Fruit fly (Drosophila melanogaster) whole organism, embryonic: ENCODE measurements around the gene CG5068.

Experiments
- Ada2b ChIP-seq: fragments of 200-800 bp; sonication (Bioruptor generic); IDR thresholded peaks from 2 replicates; pipeline ENCODE4 v1.3.6; 2022; ENCODE audit warnings: missing biosample characterization, missing genetic modification characterization
- BtbVII ChIP-seq: fragments of 200-800 bp; sonication (Bioruptor generic); optimal IDR thresholded peaks from 3 replicates; lab custom pipeline; 2017; ENCODE audit warnings: missing biosample characterization, mild to moderate bottlenecking, missing genetic modification characterization
- CG1024 ChIP-seq: fragments of 200-800 bp; sonication (Bioruptor generic); IDR thresholded peaks from 2 replicates; pipeline ENCODE4 v1.3.6; 2022; ENCODE audit warnings: missing biosample characterization, missing genetic modification characterization
- CG11695 ChIP-seq: fragments of 200-800 bp; sonication (Bioruptor generic); IDR thresholded peaks from 3 replicates; pipeline ENCODE4 v1.3.6; 2022; ENCODE audit warnings: missing biosample characterization, missing genetic modification characterization
- CG12155 ChIP-seq: fragments of 200-800 bp; sonication (Bioruptor generic); optimal IDR thresholded peaks from 3 replicates; lab custom pipeline; 2016; ENCODE audit warnings: missing biosample characterization, missing genetic modification characterization
- CG12391 ChIP-seq: fragments of 200-800 bp; sonication (Bioruptor generic); optimal IDR thresholded peaks from 3 replicates; lab custom pipeline; 2018; ENCODE audit warnings: missing biosample characterization, mild to moderate bottlenecking, missing genetic modification characterization, moderate library complexity
- CG12744 ChIP-seq: fragments of 200-800 bp; sonication (Bioruptor generic); optimal IDR thresholded peaks from 2 replicates; lab custom pipeline; 2016; ENCODE audit warnings: missing biosample characterization, missing genetic modification characterization
- CG13287 ChIP-seq: fragments of 200-800 bp; sonication (Bioruptor generic); IDR thresholded peaks from 2 replicates; pipeline ENCODE4 v1.3.6; 2022; ENCODE audit warnings: missing biosample characterization, missing genetic modification characterization; ENCODE audit not compliant: partially characterized antibody
- CG13775 ChIP-seq: fragments of 200-800 bp; sonication (Bioruptor generic); optimal IDR thresholded peaks from 3 replicates; lab custom pipeline; 2017; ENCODE audit warnings: missing biosample characterization, mild to moderate bottlenecking, missing genetic modification characterization
- CG14710 ChIP-seq: fragments of 200-800 bp; sonication (Bioruptor generic); optimal IDR thresholded peaks from 3 replicates; lab custom pipeline; 2019; ENCODE audit warnings: missing biosample characterization, mild to moderate bottlenecking, missing genetic modification characterization, moderate library complexity
- CG15269 ChIP-seq: fragments of 200-800 bp; sonication (Bioruptor generic); optimal IDR thresholded peaks from 2 replicates; lab custom pipeline; 2018; ENCODE audit warnings: missing biosample characterization, mild to moderate bottlenecking, missing genetic modification characterization, moderate library complexity
- CG17361 ChIP-seq: fragments of 200-800 bp; sonication (Bioruptor generic); IDR thresholded peaks from 3 replicates; pipeline ENCODE4 v1.3.6; 2022; ENCODE audit warnings: missing biosample characterization, missing genetic modification characterization
- CG17829 ChIP-seq: fragments of 200-800 bp; optimal IDR thresholded peaks from 2 replicates; lab custom pipeline; 2019; ENCODE audit warnings: missing biosample characterization, mild to moderate bottlenecking, missing genetic modification characterization, moderate library complexity
- CG18619 ChIP-seq: fragments of 200-800 bp; sonication (Bioruptor generic); optimal IDR thresholded peaks from 3 replicates; lab custom pipeline; 2017; ENCODE audit warnings: missing biosample characterization, mild to moderate bottlenecking, missing genetic modification characterization
- CG18764 ChIP-seq: fragments of 200-800 bp; sonication (Bioruptor generic); optimal IDR thresholded peaks from 3 replicates; lab custom pipeline; 2016; ENCODE audit warnings: missing biosample characterization, missing genetic modification characterization
- CG2202 ChIP-seq: fragments of 200-800 bp; sonication (Bioruptor generic); optimal IDR thresholded peaks from 2 replicates; lab custom pipeline; 2018; ENCODE audit warnings: missing biosample characterization, mild to moderate bottlenecking, missing genetic modification characterization
- CG3281 ChIP-seq: fragments of 200-800 bp; sonication (Bioruptor generic); optimal IDR thresholded peaks from 3 replicates; lab custom pipeline; 2017; ENCODE audit warnings: missing biosample characterization, mild to moderate bottlenecking, missing genetic modification characterization
- CG34224 ChIP-seq: fragments of 200-800 bp; sonication (Bioruptor generic); IDR thresholded peaks from 3 replicates; pipeline ENCODE4 v1.3.6; 2022; ENCODE audit warnings: missing biosample characterization, missing genetic modification characterization; ENCODE audit not compliant: partially characterized antibody
- CG3995 ChIP-seq: fragments of 200-800 bp; sonication (Bioruptor generic); optimal IDR thresholded peaks from 3 replicates; lab custom pipeline; 2016; ENCODE audit warnings: missing biosample characterization, missing genetic modification characterization
- CG4424 ChIP-seq: fragments of 200-800 bp; sonication (Bioruptor generic); optimal IDR thresholded peaks from 3 replicates; lab custom pipeline; 2016; ENCODE audit warnings: missing biosample characterization, missing genetic modification characterization
- CG6689 ChIP-seq: fragments of 200-800 bp; sonication (Bioruptor generic); IDR thresholded peaks from 2 replicates; pipeline ENCODE4 v1.3.6; 2022; ENCODE audit warnings: missing biosample characterization, missing genetic modification characterization
- CG7357 ChIP-seq: fragments of 200-800 bp; sonication (Bioruptor generic); IDR thresholded peaks from 3 replicates; pipeline ENCODE4 v1.3.6; 2022; ENCODE audit warnings: missing biosample characterization, missing genetic modification characterization
- CG7839 ChIP-seq: fragments of 200-800 bp; sonication (Bioruptor generic); optimal IDR thresholded peaks from 3 replicates; lab custom pipeline; 2018; ENCODE audit warnings: missing biosample characterization, mild to moderate bottlenecking, missing genetic modification characterization, moderate library complexity
- CG9727 ChIP-seq: fragments of 200-800 bp; sonication (Bioruptor generic); optimal IDR thresholded peaks from 3 replicates; lab custom pipeline; 2017; ENCODE audit warnings: missing biosample characterization, mild to moderate bottlenecking, missing genetic modification characterization
- CG9932 ChIP-seq: fragments of 200-800 bp; sonication (Bioruptor generic); IDR thresholded peaks from 2 replicates; pipeline ENCODE4 v1.3.6; 2022; ENCODE audit warnings: missing biosample characterization, missing genetic modification characterization
- CoRest ChIP-seq: fragments of 200-800 bp; sonication (Bioruptor generic); optimal IDR thresholded peaks from 3 replicates; lab custom pipeline; 2018; ENCODE audit warnings: missing biosample characterization, mild to moderate bottlenecking, missing genetic modification characterization, moderate library complexity
- D19A ChIP-seq: fragments of 200-800 bp; optimal IDR thresholded peaks from 3 replicates; lab custom pipeline; 2019; ENCODE audit warnings: missing biosample characterization, mild to moderate bottlenecking, missing genetic modification characterization, moderate library complexity
- Deaf1 ChIP-seq: fragments of 200-800 bp; optimal IDR thresholded peaks from 3 replicates; lab custom pipeline; 2019; ENCODE audit warnings: missing biosample characterization, mild to moderate bottlenecking, missing genetic modification characterization, moderate library complexity
- Gsc ChIP-seq: fragments of 200-800 bp; sonication (Bioruptor generic); IDR thresholded peaks from 2 replicates; pipeline ENCODE4 v1.3.6; 2022; ENCODE audit warnings: missing biosample characterization, missing genetic modification characterization
- HmgZ ChIP-seq: fragments of 200-800 bp; sonication (Bioruptor generic); optimal IDR thresholded peaks from 2 replicates; lab custom pipeline; 2018; ENCODE audit warnings: missing biosample characterization, mild to moderate bottlenecking, missing genetic modification characterization
- MBD-R2 ChIP-seq: fragments of 200-800 bp; sonication (Bioruptor generic); IDR thresholded peaks from 2 replicates; pipeline ENCODE4 v1.3.6; 2022; ENCODE audit warnings: missing biosample characterization, missing genetic modification characterization
- Med ChIP-seq: fragments of 200-800 bp; sonication (Bioruptor generic); peaks from one replicate; lab custom pipeline; 2016; ENCODE audit warnings: missing biosample characterization, missing genetic modification characterization, mild to moderate bottlenecking, inconsistent platforms, moderate library complexity
- Meics ChIP-seq: fragments of 200-800 bp; sonication (Bioruptor generic); optimal IDR thresholded peaks from 2 replicates; lab custom pipeline; 2017; ENCODE audit warnings: missing biosample characterization, mild to moderate bottlenecking, missing genetic modification characterization
- Mes4 ChIP-seq: fragments of 200-800 bp; sonication (Bioruptor generic); optimal IDR thresholded peaks from 2 replicates; lab custom pipeline; 2016; ENCODE audit warnings: missing biosample characterization, missing genetic modification characterization
- NFAT ChIP-seq: fragments of 200-800 bp; sonication (Bioruptor generic); IDR thresholded peaks from 2 replicates; pipeline ENCODE4 v1.3.6; 2022; ENCODE audit warnings: missing biosample characterization, missing genetic modification characterization
- Rfx ChIP-seq: fragments of 200-800 bp; sonication (Bioruptor generic); IDR thresholded peaks from 2 replicates; pipeline ENCODE4 v1.3.6; 2022; ENCODE audit warnings: missing biosample characterization, missing genetic modification characterization
- Vsx1 ChIP-seq: fragments of 200-800 bp; sonication (Bioruptor generic); optimal IDR thresholded peaks from 2 replicates; lab custom pipeline; 2017; ENCODE audit warnings: missing biosample characterization, mild to moderate bottlenecking, missing genetic modification characterization, missing genetic modification reagents
- ac ChIP-seq: fragments of 200-800 bp; sonication (Bioruptor generic); optimal IDR thresholded peaks from 3 replicates; lab custom pipeline; 2017; ENCODE audit warnings: missing biosample characterization, mild to moderate bottlenecking, missing genetic modification characterization
- az2 ChIP-seq: fragments of 200-800 bp; sonication (Bioruptor generic); optimal IDR thresholded peaks from 3 replicates; lab custom pipeline; 2016; ENCODE audit warnings: missing biosample characterization, missing genetic modification characterization
- bab2 ChIP-seq: fragments of 200-800 bp; sonication (Bioruptor generic); optimal IDR thresholded peaks from 2 replicates; lab custom pipeline; 2016; ENCODE audit warnings: missing biosample characterization, missing genetic modification characterization
- caup ChIP-seq: fragments of 200-800 bp; sonication (Bioruptor generic); optimal IDR thresholded peaks from 3 replicates; lab custom pipeline; 2017; ENCODE audit warnings: missing biosample characterization, mild to moderate bottlenecking, missing genetic modification characterization, moderate library complexity; ENCODE audit not compliant: severe bottlenecking
- dysf ChIP-seq: fragments of 200-800 bp; sonication (Bioruptor generic); IDR thresholded peaks from 3 replicates; pipeline ENCODE4 v1.3.6; 2022; ENCODE audit warnings: missing biosample characterization, missing genetic modification characterization
- gsb-n ChIP-seq: fragments of 200-800 bp; sonication (Bioruptor generic); optimal IDR thresholded peaks from 3 replicates; lab custom pipeline; 2018; ENCODE audit warnings: missing biosample characterization, mild to moderate bottlenecking, missing genetic modification characterization
- hkb ChIP-seq, 2 experiments: fragments of 200-800 bp in 1 of 2; fragments of >200 bp in 1 of 2; sonication (Bioruptor generic) in 1 of 2; IDR thresholded peaks in 1 of 2; optimal IDR thresholded peaks in 1 of 2; 2 replicates each; pipeline versions ENCODE4 v1.3.6 to Lab custom; 2017 to 2022; ENCODE audit warnings: missing biosample characterization in 1 of 2, missing genetic modification characterization in 1 of 2
- lab ChIP-seq: fragments of 200-800 bp; sonication (Bioruptor generic); optimal IDR thresholded peaks from 3 replicates; lab custom pipeline; 2017; ENCODE audit warnings: missing biosample characterization, missing genetic modification characterization, mild to moderate bottlenecking, moderate library complexity, missing genetic modification reagents
- luna ChIP-seq: fragments of 200-800 bp; sonication (Bioruptor generic); optimal IDR thresholded peaks from 2 replicates; lab custom pipeline; 2016; ENCODE audit warnings: missing biosample characterization, missing genetic modification characterization
- tin ChIP-seq: fragments of 200-800 bp; sonication (Bioruptor generic); optimal IDR thresholded peaks from 3 replicates; lab custom pipeline; 2016; ENCODE audit warnings: missing biosample characterization, missing genetic modification characterization
- vvl ChIP-seq: fragments of 200-800 bp; sonication (Bioruptor generic); IDR thresholded peaks from 2 replicates; pipeline ENCODE4 v1.3.6; 2022; ENCODE audit warnings: missing biosample characterization, missing genetic modification characterization
- wor ChIP-seq: fragments of 200-800 bp; sonication (Bioruptor generic); IDR thresholded peaks from 2 replicates; pipeline ENCODE4 v1.3.6; 2022; ENCODE audit warnings: missing biosample characterization, missing genetic modification characterization
- zen ChIP-seq: fragments of 200-800 bp; sonication (Bioruptor generic); optimal IDR thresholded peaks from 3 replicates; lab custom pipeline; 2018; ENCODE audit warnings: missing biosample characterization, mild to moderate bottlenecking, missing genetic modification characterization, moderate library complexity

The CG5068 gene

dm6 chr3L:8954648-8955033 is 31.9 kb upstream of the CG5068 start, which contains the start of gene GNBP3 (continued):
- TF ChIP-seq CG3995 (GFP tag; lab: Kevin White, UChicago), result peak; percentile 25
- no peak for TF ChIP-seq luna (GFP tag; lab: Kevin White, UChicago)
- TF ChIP-seq CG4424 (GFP tag; lab: Kevin White, UChicago), result peak; percentile 25
- TF ChIP-seq dysf (GFP tag; lab: Robert Waterston, UW), result peak; percentile 68
- peak; percentile 43 for TF ChIP-seq CG18619 (GFP tag; lab: Kevin White, UChicago)
- TF ChIP-seq NFAT (GFP tag; lab: Robert Waterston, UW), result 0 out of 2 replicates have a peak, but pooled peaks have one; percentile 11
- TF ChIP-seq hkb (optimal IDR thresholded peaks at IDR 0.05; lab: Kevin White, UChicago), result no peak
- TF ChIP-seq hkb (GFP tag; IDR thresholded peaks at IDR 0.05; lab: Robert Waterston, UW), result peak; percentile 87
- TF ChIP-seq Vsx1, result peak; percentile 41
- peak; percentile 88 for TF ChIP-seq CG3281 (GFP tag; lab: Kevin White, UChicago)
- peak; percentile 69 for TF ChIP-seq Ada2b
- TF ChIP-seq vvl (GFP tag; lab: Robert Waterston, UW), result peak; percentile 70
- TF ChIP-seq Deaf1, result peak; percentile 10
- peak; percentile 57 for TF ChIP-seq CG9932 (GFP tag; lab: Robert Waterston, UW)
- TF ChIP-seq BtbVII (GFP tag; lab: Kevin White, UChicago), result peak; percentile 86
- peak; percentile 35 for TF ChIP-seq gsb-n
- no peak for TF ChIP-seq Mes4 (GFP tag; lab: Kevin White, UChicago)
- TF ChIP-seq Rfx, result peak; percentile 83
- TF ChIP-seq Gsc, result no peak
- TF ChIP-seq D19A (tag; lab: Kevin White, UChicago), result peak; percentile 33
- TF ChIP-seq caup, result peak; percentile 47
- 0 out of 2 replicates have a peak, but pooled peaks have one; percentile 25 for TF ChIP-seq CG1024 (GFP tag; lab: Robert Waterston, UW)
- peak; percentile 45 for TF ChIP-seq CG2202 (tag; lab: Kevin White, UChicago)
- TF ChIP-seq CG6689 (GFP tag; lab: Robert Waterston, UW), result peak; percentile 53; the same call in 1 of the 2 replicates
- TF ChIP-seq az2 (GFP tag; lab: Kevin White, UChicago), result peak; percentile 2
- TF ChIP-seq HmgZ, result peak; percentile 25
- TF ChIP-seq lab (GFP tag; lab: Kevin White, UChicago), result peak; percentile 65
- TF ChIP-seq Med (GFP tag; lab: Kevin White, UChicago), result peak; percentile 78
- peak; percentile 83 for TF ChIP-seq Meics (GFP tag; lab: Kevin White, UChicago)
- peak; percentile 56; the same call in 2 of the 3 replicates for TF ChIP-seq CG17361
- peak; percentile 31 for TF ChIP-seq ac (GFP tag; lab: Kevin White, UChicago)
- peak; percentile 43 for TF ChIP-seq CG15269 (tag; lab: Kevin White, UChicago)
- no peak for TF ChIP-seq wor (GFP tag; lab: Robert Waterston, UW)
- TF ChIP-seq CG13775, result peak; percentile 49
- TF ChIP-seq CG12391, result peak; percentile 43
- TF ChIP-seq CG13287 (GFP tag; lab: Robert Waterston, UW), result no peak
- TF ChIP-seq CG7357 (GFP tag; lab: Robert Waterston, UW), result 0 out of 3 replicates have a peak, but pooled peaks have one; percentile 31
- peak; percentile 67 for TF ChIP-seq CG7839 (tag; lab: Kevin White, UChicago)
- peak; percentile 65; the same call in 2 of the 3 replicates for TF ChIP-seq CG11695 (GFP tag; lab: Robert Waterston, UW)
- TF ChIP-seq zen, result peak; percentile 3
- TF ChIP-seq MBD-R2 (GFP tag; lab: Robert Waterston, UW), result peak; percentile 17; the same call in 1 of the 2 replicates
- peak; percentile 59 for TF ChIP-seq bab2 (GFP tag; lab: Kevin White, UChicago)
- peak; percentile 66 for TF ChIP-seq tin (GFP tag; lab: Kevin White, UChicago)
- TF ChIP-seq CG12744, result no peak
- TF ChIP-seq CG14710, result peak; percentile 48
- TF ChIP-seq CG18764 (GFP tag; lab: Kevin White, UChicago), result peak; percentile 11
- peak; percentile 12 for TF ChIP-seq CG12155 (GFP tag; lab: Kevin White, UChicago)
- TF ChIP-seq CG34224 (GFP tag; lab: Robert Waterston, UW), result no peak
- TF ChIP-seq CoRest, result peak; percentile 35
- TF ChIP-seq CG17829 (tag; lab: Kevin White, UChicago), result peak; percentile 59
- peak; percentile 92 for TF ChIP-seq CG9727 (GFP tag; lab: Kevin White, UChicago)
